Worm (Caenorhabditis elegans) whole organism, young adult: ENCODE data around the gene gphr-2.

ENCODE experiments used
- F37B4.10 ChIP-seq: fragments of 200-800 bp; sonication (Bioruptor generic); IDR thresholded peaks from 2 replicates; pipeline ENCODE4 v1.3.6; 2022; ENCODE audit warnings: missing genetic modification characterization, missing compliant biosample characterization
- F39B2.1 ChIP-seq: fragments of 200-800 bp; sonication (Bioruptor generic); IDR thresholded peaks from 2 replicates; pipeline ENCODE4 v1.3.6; 2022; ENCODE audit warnings: missing genetic modification reagents, missing genetic modification characterization, missing compliant biosample characterization
- F55B11.4 ChIP-seq: sonication (generic microtip); optimal IDR thresholded peaks from 2 replicates; lab custom pipeline; 2016; ENCODE audit warnings: missing compliant biosample characterization, missing genetic modification characterization, borderline replicate concordance; ENCODE audit not compliant: insufficient read depth
- F57C9.4 ChIP-seq: sonication (generic microtip); optimal IDR thresholded peaks from 2 replicates; lab custom pipeline; 2017; ENCODE audit warnings: mild to moderate bottlenecking, missing genetic modification characterization, missing compliant biosample characterization
- T26A5.8 ChIP-seq: sonication (generic microtip); optimal IDR thresholded peaks from 2 replicates; lab custom pipeline; 2016; ENCODE audit warnings: missing genetic modification characterization, missing compliant biosample characterization
- Y79H2A.3 ChIP-seq: fragments of 200-800 bp; sonication (Bioruptor generic); conservative IDR thresholded peaks from 2 replicates; pipeline ENCODE4 v1.3.6; 2022; ENCODE audit warnings: missing genetic modification reagents, missing genetic modification characterization, missing compliant biosample characterization
- Y95B8A.8 ChIP-seq: fragments of 200-800 bp; sonication (Bioruptor generic); IDR thresholded peaks from 2 replicates; pipeline ENCODE4 v1.3.6; 2022; ENCODE audit warnings: missing genetic modification reagents, missing genetic modification characterization, missing compliant biosample characterization
- ZK185.1 ChIP-seq: sonication (generic microtip); optimal IDR thresholded peaks from 2 replicates; lab custom pipeline; 2016; ENCODE audit warnings: mild to moderate bottlenecking, missing genetic modification characterization, missing compliant biosample characterization; ENCODE audit not compliant: poor library complexity, severe bottlenecking
- ama-1 ChIP-seq, 3 experiments: fragments of 150-350 bp in 1 of 3; sonication (generic microtip) in 2 of 3; optimal IDR thresholded peaks; 2 replicates each; lab custom pipeline; 2014 to 2018; ENCODE audit warnings: missing biosample characterization in 2 of 3, missing genetic modification characterization in 2 of 3, missing genetic modification reagents in 2 of 3
- athp-1 ChIP-seq: sonication (generic microtip); optimal IDR thresholded peaks from 2 replicates; lab custom pipeline; 2017; ENCODE audit warnings: mild to moderate bottlenecking, missing genetic modification characterization, missing compliant biosample characterization
- attf-3 ChIP-seq: fragments of 200-800 bp; sonication (Bioruptor generic); conservative IDR thresholded peaks from 2 replicates; pipeline ENCODE4 v1.3.6; 2022; ENCODE audit warnings: missing genetic modification reagents, missing genetic modification characterization, missing compliant biosample characterization
- attf-5 ChIP-seq: fragments of 200-800 bp; sonication (Bioruptor generic); optimal IDR thresholded peaks from 2 replicates; lab custom pipeline; 2018; ENCODE audit warnings: mild to moderate bottlenecking, missing genetic modification characterization, missing compliant biosample characterization
- ceh-27 ChIP-seq: fragments of 200-800 bp; sonication (Bioruptor generic); optimal IDR thresholded peaks from 2 replicates; lab custom pipeline; 2018; ENCODE audit warnings: mild to moderate bottlenecking, missing genetic modification characterization, moderate library complexity, missing compliant biosample characterization
- efl-1 ChIP-seq: fragments of 150-350 bp; optimal IDR thresholded peaks from 2 replicates; lab custom pipeline; 2014; ENCODE audit warnings: missing biosample characterization, missing genetic modification reagents, missing genetic modification characterization
- ekl-4 ChIP-seq: fragments of 200-800 bp; sonication (Bioruptor generic); IDR thresholded peaks from 2 replicates; pipeline ENCODE4 v1.3.6; 2022; ENCODE audit warnings: missing genetic modification reagents, missing genetic modification characterization, missing compliant biosample characterization
- gei-17 ChIP-seq: fragments of 200-800 bp; sonication (Bioruptor generic); optimal IDR thresholded peaks from 2 replicates; lab custom pipeline; 2018; ENCODE audit warnings: mild to moderate bottlenecking, missing genetic modification characterization, missing compliant biosample characterization
- hmg-1.2 ChIP-seq: fragments of 200-800 bp; sonication (Bioruptor generic); IDR thresholded peaks from 2 replicates; pipeline ENCODE4 v1.3.6; 2022; ENCODE audit warnings: missing genetic modification reagents, missing genetic modification characterization, missing compliant biosample characterization
- let-607 ChIP-seq, 2 experiments: fragments of 200-800 bp in 1 of 2; sonication (Bioruptor generic) in 1 of 2; sonication (generic microtip) in 1 of 2; optimal IDR thresholded peaks; 2 replicates each; lab custom pipeline; 2016 to 2018; ENCODE audit warnings: mild to moderate bottlenecking in 2 of 2, missing compliant biosample characterization in 2 of 2, missing genetic modification characterization in 2 of 2, moderate library complexity in 2 of 2, missing genotype in 1 of 2
- lin-26 ChIP-seq: fragments of 200-800 bp; sonication (Bioruptor generic); IDR thresholded peaks from 2 replicates; pipeline ENCODE4 v1.3.6; 2022; ENCODE audit warnings: missing genetic modification reagents, missing genetic modification characterization, missing compliant biosample characterization
- lir-1 ChIP-seq: fragments of 200-800 bp; sonication (Bioruptor generic); conservative IDR thresholded peaks from 2 replicates; pipeline ENCODE4 v1.3.6; 2022; ENCODE audit warnings: missing genetic modification reagents, missing genetic modification characterization, missing compliant biosample characterization
- madf-6 ChIP-seq: fragments of 200-800 bp; sonication (Bioruptor generic); IDR thresholded peaks from 2 replicates; pipeline ENCODE4 v1.3.6; 2022; ENCODE audit warnings: missing genetic modification reagents, missing genetic modification characterization, missing compliant biosample characterization
- nhr-27 ChIP-seq: fragments of 200-800 bp; sonication (Bioruptor generic); optimal IDR thresholded peaks from 2 replicates; lab custom pipeline; 2018; ENCODE audit warnings: mild to moderate bottlenecking, missing genetic modification characterization, moderate library complexity, missing compliant biosample characterization
- nhr-80 ChIP-seq: sonication (generic microtip); optimal IDR thresholded peaks from 2 replicates; lab custom pipeline; 2016; ENCODE audit warnings: missing genetic modification characterization, missing compliant biosample characterization
- rcor-1 ChIP-seq: fragments of 200-800 bp; sonication (Bioruptor generic); IDR thresholded peaks from 2 replicates; pipeline ENCODE4 v1.3.6; 2022; ENCODE audit warnings: missing genetic modification reagents, missing genetic modification characterization, missing compliant biosample characterization
- rpc-1 ChIP-seq, 2 experiments: fragments of 150-350 bp in 1 of 2; sonication (generic microtip) in 1 of 2; optimal IDR thresholded peaks; 2 replicates each; lab custom pipeline; 2014 to 2018; ENCODE audit warnings: missing biosample characterization in 1 of 2, missing genetic modification characterization in 1 of 2, missing genetic modification reagents in 1 of 2, missing genotype in 1 of 2
- sdz-38 ChIP-seq: sonication (generic microtip); optimal IDR thresholded peaks from 2 replicates; lab custom pipeline; 2016; ENCODE audit warnings: missing genotype, missing genetic modification characterization, missing compliant biosample characterization
- snpc-1.3 ChIP-seq: sonication (generic microtip); optimal IDR thresholded peaks from 2 replicates; lab custom pipeline; 2017; ENCODE audit warnings: missing genetic modification characterization, mild to moderate bottlenecking, missing compliant biosample characterization, antibody characterized with exemption, moderate library complexity, missing genotype, missing genetic modification reagents; ENCODE audit not compliant: insufficient read depth
- snpc-3.4 ChIP-seq: sonication (generic microtip); optimal IDR thresholded peaks from 2 replicates; lab custom pipeline; 2017; ENCODE audit warnings: missing genetic modification characterization, mild to moderate bottlenecking, missing compliant biosample characterization, antibody characterized with exemption, moderate library complexity, missing genotype, missing genetic modification reagents
- somi-1 ChIP-seq: fragments of 200-800 bp; sonication (Bioruptor generic); optimal IDR thresholded peaks from 2 replicates; lab custom pipeline; 2018; ENCODE audit warnings: mild to moderate bottlenecking, missing genetic modification characterization, missing compliant biosample characterization
- tbx-9 ChIP-seq: sonication (generic microtip); optimal IDR thresholded peaks from 2 replicates; lab custom pipeline; 2016; ENCODE audit warnings: borderline replicate concordance, missing genetic modification characterization, inconsistent platforms, missing compliant biosample characterization
- unc-130 ChIP-seq: sonication (generic microtip); optimal IDR thresholded peaks from 2 replicates; lab custom pipeline; 2016; ENCODE audit warnings: missing genetic modification reagents, missing genetic modification characterization, missing compliant biosample characterization
- unc-62 ChIP-seq: fragments of 150-350 bp; optimal IDR thresholded peaks from 2 replicates; lab custom pipeline; 2014; ENCODE audit warnings: missing biosample characterization, missing genetic modification reagents, missing genetic modification characterization
- xnd-1 ChIP-seq: sonication (generic microtip); optimal IDR thresholded peaks from 2 replicates; lab custom pipeline; 2016; ENCODE audit warnings: missing genotype, missing genetic modification reagents, missing genetic modification characterization, missing compliant biosample characterization
- ztf-28 ChIP-seq: fragments of 200-800 bp; sonication (Bioruptor generic); IDR thresholded peaks from 2 replicates; pipeline ENCODE4 v1.3.6; 2022; ENCODE audit warnings: missing genetic modification reagents, missing genetic modification characterization, missing compliant biosample characterization
- ztf-3 ChIP-seq: fragments of 200-800 bp; sonication (Bioruptor generic); optimal IDR thresholded peaks from 2 replicates; lab custom pipeline; 2018; ENCODE audit warnings: mild to moderate bottlenecking, missing genetic modification characterization, missing compliant biosample characterization

Gene gphr-2

ce11 chrX:14312416-14312815 lies 4.8 kb upstream of the gphr-2 start (continued):
- TF ChIP-seq T26A5.8 (tag; lab: Kevin White, UChicago): no peak
- TF ChIP-seq nhr-80 (tag; lab: Kevin White, UChicago): peak; percentile 70
- TF ChIP-seq attf-3: no peak
- TF ChIP-seq hmg-1.2: peak; percentile 72
- no peak for TF ChIP-seq unc-62 (GFP tag; lab: Kevin White, UChicago)
- peak; percentile 9 for TF ChIP-seq snpc-3.4 (tag; lab: Kevin White, UChicago)
- TF ChIP-seq lin-26 (GFP tag; lab: Robert Waterston, UW): no peak
- no peak for TF ChIP-seq Y95B8A.8 (GFP tag; lab: Robert Waterston, UW)
- TF ChIP-seq attf-5 (GFP tag; lab: Kevin White, UChicago): peak; percentile 66
- no peak for TF ChIP-seq athp-1 (tag; lab: Kevin White, UChicago)
- no peak for TF ChIP-seq F39B2.1

ce11 chrX:14311583-14311982 lies 4.0 kb upstream of the gphr-2 start, which contains the start of gene mgrn-1:
TSS of gene mgrn-1 (minus strand) at chrX:14311683.
- TF ChIP-seq gei-17 (GFP tag; lab: Kevin White, UChicago) (no peak), Y79H2A.3 (GFP tag; lab: Robert Waterston, UW) (no peak), F55B11.4 (tag; lab: Kevin White, UChicago) (no peak), let-607 (tag; optimal IDR thresholded peaks at IDR 0.05; lab: Kevin White, UChicago) (no peak), rcor-1 (no peak), F37B4.10 (GFP tag; lab: Robert Waterston, UW) (no peak), rpc-1 (optimal IDR thresholded peaks at IDR 0.05; lab: Kevin White, UChicago) (no peak), rpc-1 (tag; optimal IDR thresholded peaks at IDR 0.05; lab: Kevin White, UChicago) (no peak), snpc-1.3 (tag; lab: Kevin White, UChicago) (no peak), xnd-1 (tag; lab: Kevin White, UChicago) (no peak), nhr-27 (tag; lab: Kevin White, UChicago) (no peak), tbx-9 (tag; lab: Kevin White, UChicago) (no peak), madf-6 (GFP tag; lab: Robert Waterston, UW) (no peak), ama-1 (optimal IDR thresholded peaks at IDR 0.05; lab: Kevin White, UChicago) (no peak), ama-1 (GFP tag; optimal IDR thresholded peaks at IDR 0.05; lab: Kevin White, UChicago) (no peak), efl-1 (GFP tag; lab: Kevin White, UChicago) (no peak), ceh-27 (GFP tag; lab: Kevin White, UChicago) (no peak), ZK185.1 (tag; lab: Kevin White, UChicago) (no peak)

ce11 chrX:14309656-14310055 lies 2.1 kb upstream of the gphr-2 start:
- TF ChIP-seq ztf-3 (GFP tag; lab: Kevin White, UChicago) (no peak), lir-1 (GFP tag; lab: Robert Waterston, UW) (no peak), ztf-28 (GFP tag; lab: Robert Waterston, UW) (no peak), sdz-38 (tag; lab: Kevin White, UChicago) (no peak), F57C9.4 (tag; lab: Kevin White, UChicago) (no peak), unc-130 (GFP tag; lab: Kevin White, UChicago) (no peak)

- TF ChIP-seq somi-1 (GFP tag; lab: Kevin White, UChicago) (no peak), attf-5 (GFP tag; lab: Kevin White, UChicago) (no peak), ekl-4 (no peak)
Measured at ce11 chrX:14303078-14303477, 4.5 kb downstream of the gphr-2 start, which contains the start of gene C11H1.5. TSS of gene C11H1.5 (minus strand) at chrX:14303178.
